Worm (Caenorhabditis elegans) whole organism, L3 larva: ENCODE measurements around the gene F14H3.3.

Experiments used
- ZK546.5 ChIP-seq: sonication (generic microtip); optimal IDR thresholded peaks from 2 replicates; lab custom pipeline; 2017; ENCODE audit warnings: missing biosample characterization, missing genetic modification characterization
- ama-1 ChIP-seq: fragments of 150-350 bp; optimal IDR thresholded peaks from 2 replicates; lab custom pipeline; 2018
- ceh-16 ChIP-seq: sonication (generic microtip); optimal IDR thresholded peaks from 2 replicates; lab custom pipeline; 2017; ENCODE audit warnings: missing biosample characterization, missing genetic modification characterization
- ceh-28 ChIP-seq: fragments of 150-350 bp; optimal IDR thresholded peaks from 2 replicates; lab custom pipeline; 2014; ENCODE audit warnings: missing biosample characterization, missing genetic modification reagents, missing genetic modification characterization
- ceh-9 ChIP-seq: sonication (generic microtip); optimal IDR thresholded peaks from 2 replicates; lab custom pipeline; 2018; ENCODE audit warnings: missing biosample characterization, missing genetic modification characterization
- daf-12 ChIP-seq: fragments of 150-350 bp; optimal IDR thresholded peaks from 2 replicates; lab custom pipeline; 2014; ENCODE audit warnings: missing biosample characterization, missing genetic modification reagents, missing genetic modification characterization
- egl-27 ChIP-seq: sonication (generic microtip); optimal IDR thresholded peaks from 4 replicates; lab custom pipeline; 2017; ENCODE audit warnings: missing biosample characterization, missing genetic modification reagents, missing genetic modification characterization
- egl-5 ChIP-seq: fragments of 150-350 bp; optimal IDR thresholded peaks from 2 replicates; lab custom pipeline; 2017; ENCODE audit warnings: missing biosample characterization, missing genetic modification reagents, missing genetic modification characterization, inconsistent platforms
- elt-2 ChIP-seq: sonication (generic microtip); optimal IDR thresholded peaks from 2 replicates; lab custom pipeline; 2016; ENCODE audit warnings: missing genetic modification reagents, mild to moderate bottlenecking, missing genetic modification characterization, missing compliant biosample characterization
- elt-3 ChIP-seq, 3 experiments: fragments of 150-350 bp in 1 of 3; sonication (generic microtip) in 2 of 3; optimal IDR thresholded peaks; 2 replicates in 2 of 3; 4 replicates in 1 of 3; lab custom pipeline; 2014 to 2017; ENCODE audit warnings: missing biosample characterization in 3 of 3, missing genetic modification characterization in 3 of 3
- eor-1 ChIP-seq, 2 experiments: fragments of 150-350 bp; optimal IDR thresholded peaks; 2 replicates each; lab custom pipeline; 2014 to 2018; ENCODE audit warnings: missing biosample characterization in 2 of 2, missing genetic modification characterization in 2 of 2
- fkh-10 ChIP-seq: sonication (generic microtip); optimal IDR thresholded peaks from 2 replicates; lab custom pipeline; 2017; ENCODE audit warnings: missing biosample characterization, missing genetic modification reagents, missing genetic modification characterization
- fkh-2 ChIP-seq: fragments of 150-350 bp; optimal IDR thresholded peaks from 2 replicates; lab custom pipeline; 2014; ENCODE audit warnings: missing biosample characterization, missing genetic modification reagents, missing genetic modification characterization
- fos-1 ChIP-seq: fragments of 150-350 bp; optimal IDR thresholded peaks from 2 replicates; lab custom pipeline; 2014; ENCODE audit warnings: missing biosample characterization, missing genetic modification characterization
- hmg-11 ChIP-seq: sonication (generic microtip); optimal IDR thresholded peaks from 2 replicates; lab custom pipeline; 2016; ENCODE audit warnings: missing genetic modification characterization, missing compliant biosample characterization
- jun-1 ChIP-seq: fragments of 150-350 bp; optimal IDR thresholded peaks from 2 replicates; lab custom pipeline; 2014; ENCODE audit warnings: missing biosample characterization, missing genetic modification reagents, missing genetic modification characterization
- lin-15B ChIP-seq: fragments of 150-350 bp; optimal IDR thresholded peaks from 2 replicates; lab custom pipeline; 2014; ENCODE audit warnings: missing biosample characterization, missing genetic modification characterization
- lin-39 ChIP-seq: fragments of 150-350 bp; optimal IDR thresholded peaks from 2 replicates; lab custom pipeline; 2018; ENCODE audit warnings: missing biosample characterization, missing genetic modification reagents, missing genetic modification characterization
- mdl-1 ChIP-seq: fragments of 150-350 bp; optimal IDR thresholded peaks from 2 replicates; lab custom pipeline; 2014; ENCODE audit warnings: missing biosample characterization, missing genetic modification characterization
- mml-1 ChIP-seq: fragments of 150-350 bp; sonication (generic microtip); optimal IDR thresholded peaks from 3 replicates; lab custom pipeline; 2014; ENCODE audit warnings: missing biosample characterization, missing genetic modification characterization
- nfya-1 ChIP-seq: sonication (generic microtip); optimal IDR thresholded peaks from 2 replicates; lab custom pipeline; 2017; ENCODE audit warnings: missing genetic modification characterization, mild to moderate bottlenecking, missing compliant biosample characterization, antibody characterized with exemption, moderate library complexity; ENCODE audit not compliant: insufficient read depth
- nhr-23 ChIP-seq: fragments of 150-350 bp; optimal IDR thresholded peaks from 2 replicates; lab custom pipeline; 2014; ENCODE audit warnings: missing biosample characterization, missing genetic modification reagents, missing genetic modification characterization
- nhr-237 ChIP-seq: fragments of 150-350 bp; optimal IDR thresholded peaks from 2 replicates; lab custom pipeline; 2014; ENCODE audit warnings: missing biosample characterization, missing genetic modification characterization
- nhr-25 ChIP-seq: sonication (generic microtip); optimal IDR thresholded peaks from 2 replicates; lab custom pipeline; 2017; ENCODE audit warnings: missing biosample characterization, missing genetic modification characterization
- nhr-28 ChIP-seq: fragments of 150-350 bp; optimal IDR thresholded peaks from 2 replicates; lab custom pipeline; 2014; ENCODE audit warnings: missing biosample characterization, missing genetic modification characterization
- nhr-43 ChIP-seq: sonication (generic microtip); optimal IDR thresholded peaks from 2 replicates; lab custom pipeline; 2016; ENCODE audit warnings: mild to moderate bottlenecking, missing genetic modification characterization, missing compliant biosample characterization; ENCODE audit not compliant: poor library complexity, severe bottlenecking
- nhr-76 ChIP-seq: fragments of 150-350 bp; sonication (generic microtip); optimal IDR thresholded peaks from 5 replicates; lab custom pipeline; 2014; ENCODE audit warnings: missing biosample characterization, missing genetic modification characterization
- nhr-77 ChIP-seq: fragments of 150-350 bp; optimal IDR thresholded peaks from 2 replicates; lab custom pipeline; 2014; ENCODE audit warnings: missing biosample characterization, missing genetic modification characterization
- pqm-1 ChIP-seq: fragments of 150-350 bp; optimal IDR thresholded peaks from 2 replicates; lab custom pipeline; 2017; ENCODE audit warnings: missing biosample characterization, missing genetic modification characterization, inconsistent platforms
- sea-2 ChIP-seq: fragments of 150-350 bp; sonication (generic microtip); optimal IDR thresholded peaks from 4 replicates; lab custom pipeline; 2014; ENCODE audit warnings: missing biosample characterization, missing genetic modification reagents, missing genetic modification characterization
- snpc-4 ChIP-seq: fragments of 150-350 bp; optimal IDR thresholded peaks from 2 replicates; lab custom pipeline; 2014; ENCODE audit warnings: missing biosample characterization, missing genetic modification characterization
- tbx-2 ChIP-seq: sonication (generic microtip); optimal IDR thresholded peaks from 2 replicates; lab custom pipeline; 2016; ENCODE audit warnings: mild to moderate bottlenecking, missing genetic modification characterization, missing compliant biosample characterization
- unc-39 ChIP-seq: sonication (generic microtip); optimal IDR thresholded peaks from 4 replicates; lab custom pipeline; 2017; ENCODE audit warnings: missing biosample characterization, missing genetic modification characterization
- zag-1 ChIP-seq: fragments of 150-350 bp; optimal IDR thresholded peaks from 2 replicates; lab custom pipeline; 2014; ENCODE audit warnings: missing biosample characterization, missing genetic modification characterization
- ztf-11 ChIP-seq: fragments of 150-350 bp; optimal IDR thresholded peaks from 2 replicates; lab custom pipeline; 2014; ENCODE audit warnings: missing biosample characterization, missing genetic modification characterization

Gene F14H3.3

DNA sequence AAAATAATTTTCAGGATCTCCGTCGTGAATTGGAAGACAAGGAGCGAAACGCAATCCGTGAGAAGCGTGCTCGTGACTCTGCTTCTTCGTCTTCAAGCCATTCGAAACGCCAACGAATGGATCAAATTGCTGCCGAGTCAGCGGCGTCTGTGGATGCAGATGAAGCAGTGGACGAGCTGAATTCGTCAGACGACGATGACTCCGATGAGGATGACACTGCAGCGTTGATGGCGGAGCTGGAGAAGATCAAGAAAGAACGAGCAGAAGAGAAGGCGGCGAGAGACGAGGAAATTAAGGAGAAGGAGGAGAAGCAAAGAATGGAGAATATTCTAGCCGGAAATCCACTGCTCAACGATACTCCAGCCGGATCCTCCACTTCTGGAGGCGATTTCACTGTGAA, 29.7 kb downstream of the F14H3.3 start:
- TF ChIP-seq nhr-76 (tag; lab: Kevin White, UChicago): no peak

DNA sequence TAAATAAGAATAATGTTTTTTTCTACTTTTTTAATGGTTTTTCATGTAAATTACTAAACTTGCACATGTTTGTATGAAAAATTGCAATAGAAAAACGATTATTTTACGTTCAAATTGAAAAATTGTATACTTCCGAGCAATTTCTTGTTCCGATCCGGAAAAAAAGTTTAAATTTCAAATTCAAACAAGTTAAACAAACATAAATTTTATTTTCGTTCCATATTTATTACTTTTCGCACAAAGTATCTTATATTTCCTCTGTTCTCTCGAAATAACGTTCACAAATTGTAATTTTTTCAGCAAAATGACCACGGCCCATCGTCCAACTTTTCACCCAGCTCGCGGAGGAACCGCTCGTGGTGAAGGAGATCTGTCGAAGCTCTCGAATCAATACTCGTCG, 30.2 kb downstream of the F14H3.3 start, which contains the start of gene cwc-15:
cwc-15 (plus strand) TSS at position 301 of the 400 bp plus-strand sequence.
- TF ChIP-seq elt-3 (tag; optimal IDR thresholded peaks at IDR 0.05; lab: Kevin White, UChicago) (no peak), jun-1 (tag; lab: Kevin White, UChicago) (no peak), hmg-11 (tag; lab: Kevin White, UChicago) (no peak), ztf-11 (tag; lab: Kevin White, UChicago) (no peak), sea-2 (GFP tag; lab: Kevin White, UChicago) (no peak), nfya-1 (tag; lab: Kevin White, UChicago) (no peak), ceh-28 (tag; lab: Kevin White, UChicago) (no peak), tbx-2 (tag; lab: Kevin White, UChicago) (no peak), eor-1 (tag; optimal IDR thresholded peaks at IDR 0.05; lab: Kevin White, UChicago) (no peak), ZK546.5 (tag; lab: Kevin White, UChicago) (no peak), nhr-28 (tag; lab: Kevin White, UChicago) (no peak), daf-12 (tag; lab: Kevin White, UChicago) (no peak)
- TF ChIP-seq, all 47 proteins: peak for 0

ce11 chrV:16022600-16022999, 30.7 kb downstream of the F14H3.3 start:
- TF ChIP-seq zag-1: no peak
- no peak for TF ChIP-seq elt-2
- TF ChIP-seq ceh-9: no peak
- no peak for TF ChIP-seq ZK546.5 (tag; lab: Kevin White, UChicago)
- no peak for TF ChIP-seq fkh-2 (tag; lab: Kevin White, UChicago)
- peak; percentile 6 for TF ChIP-seq nhr-23
- no peak for TF ChIP-seq fkh-10
- TF ChIP-seq ceh-16 (tag; lab: Kevin White, UChicago): no peak
- TF ChIP-seq mml-1 (tag; lab: Kevin White, UChicago): no peak
- TF ChIP-seq lin-15B: no peak
- TF ChIP-seq nhr-237: no peak
- no peak for TF ChIP-seq jun-1 (tag; lab: Kevin White, UChicago)
- peak; percentile 57 for TF ChIP-seq nhr-43 (tag; lab: Kevin White, UChicago)
- no peak for TF ChIP-seq daf-12 (tag; lab: Kevin White, UChicago)
- no peak for TF ChIP-seq ztf-11 (tag; lab: Kevin White, UChicago)
- TF ChIP-seq egl-27 (tag; lab: Kevin White, UChicago): no peak
- TF ChIP-seq nhr-77: no peak
- TF ChIP-seq lin-39: peak; percentile 0
- TF ChIP-seq pqm-1 (tag; lab: Kevin White, UChicago): no peak
- no peak for TF ChIP-seq unc-39 (tag; lab: Kevin White, UChicago)

ce11 chrV:16020042-16020441, 33.2 kb downstream of the F14H3.3 start, which contains the start of gene srx-44:
TSS of gene srx-44 (plus strand) at chrV:16020342.
- no peak for TF ChIP-seq fos-1 (tag; lab: Kevin White, UChicago)

ce11 chrV:16017671-16018070, 35.6 kb downstream of the F14H3.3 start, which contains the start of gene srx-43:
TSS of gene srx-43 (plus strand) at chrV:16017971.
- TF ChIP-seq ama-1 (lab: Kevin White, UChicago): no peak
- TF ChIP-seq ceh-16 (tag; lab: Kevin White, UChicago): no peak
- TF ChIP-seq nfya-1 (tag; lab: Kevin White, UChicago): no peak
- TF ChIP-seq ceh-28 (tag; lab: Kevin White, UChicago): no peak
- no peak for TF ChIP-seq snpc-4 (tag; lab: Kevin White, UChicago)
- no peak for TF ChIP-seq nhr-43 (tag; lab: Kevin White, UChicago)
- no peak for TF ChIP-seq nhr-76 (tag; lab: Kevin White, UChicago)
- TF ChIP-seq mdl-1 (tag; lab: Kevin White, UChicago): no peak
- no peak for TF ChIP-seq pqm-1 (tag; lab: Kevin White, UChicago)
- TF ChIP-seq tbx-2 (tag; lab: Kevin White, UChicago): no peak
- TF ChIP-seq nhr-25 (tag; lab: Kevin White, UChicago): no peak
- no peak for TF ChIP-seq nhr-23
- TF ChIP-seq ztf-11 (tag; lab: Kevin White, UChicago): no peak
- no peak for TF ChIP-seq egl-5 (tag; lab: Kevin White, UChicago)
- no peak for TF ChIP-seq nhr-77
- TF ChIP-seq mml-1 (tag; lab: Kevin White, UChicago): no peak
- TF ChIP-seq sea-2 (GFP tag; lab: Kevin White, UChicago): no peak
- TF ChIP-seq fkh-2 (tag; lab: Kevin White, UChicago): no peak
